Fruit fly (Drosophila melanogaster): ENCODE results near the gene CG31286.

The CG31286 gene

DNA sequence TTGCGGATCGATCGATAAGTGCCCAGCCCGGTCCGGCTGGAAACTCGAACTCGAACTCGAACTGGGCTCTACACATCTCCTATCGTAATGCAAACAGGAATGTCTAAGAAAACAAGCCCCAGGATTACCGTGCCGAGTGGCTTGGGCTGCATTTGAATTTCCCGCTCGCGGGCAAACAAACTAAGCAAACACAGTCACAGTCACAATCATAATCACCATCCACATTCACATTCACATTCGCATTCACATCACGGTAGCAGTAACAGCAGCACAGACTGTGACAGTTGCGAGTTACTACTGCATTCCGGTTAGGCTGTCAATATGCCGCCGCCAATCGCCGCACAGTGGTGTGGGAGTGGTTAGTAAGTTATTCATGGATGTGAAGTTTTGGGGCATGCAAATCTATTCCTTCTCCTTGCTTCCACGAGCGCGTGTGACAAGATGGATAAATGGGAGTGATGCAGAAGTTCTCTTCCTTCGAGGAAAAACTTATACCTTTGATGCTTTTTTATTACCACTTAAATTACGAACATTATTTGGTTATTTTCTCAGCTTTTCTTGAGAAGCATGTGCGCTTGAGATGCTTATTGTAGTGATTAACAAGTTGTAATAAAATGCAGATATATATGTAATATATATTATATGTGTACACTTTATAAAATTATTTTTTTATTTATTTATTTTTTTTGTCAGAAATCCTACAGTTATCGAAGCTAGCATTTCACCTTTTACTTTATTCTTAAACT, 23.5 kb downstream of the CG31286 start:
- no peak for TF ChIP-seq noc (tag; optimal IDR thresholded peaks at IDR 0.05)

DNA sequence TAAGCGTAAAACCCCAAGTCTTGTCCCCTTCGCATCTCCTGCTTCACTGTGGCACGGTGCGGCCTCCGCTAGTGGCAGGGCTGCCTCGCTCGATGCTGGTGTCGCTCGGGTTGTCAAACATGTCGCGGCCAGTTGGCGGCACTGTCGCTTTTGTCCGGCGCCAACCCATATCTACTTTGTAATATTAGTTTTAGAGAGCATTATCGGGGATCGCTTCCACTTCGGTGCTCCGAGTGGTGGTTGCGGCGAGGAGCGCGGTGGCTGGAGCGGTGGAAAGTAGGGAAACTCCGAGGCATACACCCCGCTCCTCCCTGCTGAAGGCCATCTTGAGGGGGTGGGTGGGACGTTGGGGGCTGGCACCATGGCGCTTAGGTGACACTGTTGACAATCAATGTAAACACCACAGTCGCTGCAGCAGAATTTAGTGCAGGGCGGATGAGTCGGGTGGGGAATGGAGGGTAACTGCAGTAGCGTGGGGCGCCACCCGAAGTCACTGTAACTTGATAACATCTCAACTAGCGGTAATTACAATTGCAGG, 24.2 kb downstream of the CG31286 start:
- no peak for TF ChIP-seq noc (tag; optimal IDR thresholded peaks at IDR 0.05)

DNA sequence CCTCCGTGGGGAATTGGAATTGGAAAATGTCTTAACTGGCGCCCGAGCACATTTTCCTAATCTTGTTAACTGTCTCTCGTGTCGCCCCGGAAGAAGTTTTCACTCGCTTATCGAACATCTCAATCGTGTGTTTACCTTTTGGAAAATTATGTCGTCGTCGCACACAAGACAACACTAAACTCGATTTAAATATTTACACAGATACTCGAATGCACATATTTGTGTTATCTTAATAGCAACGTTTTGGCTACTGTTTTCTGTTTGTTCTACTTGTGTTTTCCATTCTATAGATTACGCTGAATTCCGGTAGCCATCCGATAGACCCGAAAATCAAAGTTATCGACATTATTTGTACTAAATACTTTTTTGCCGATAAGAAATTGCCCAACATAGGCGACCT, 26.2 kb downstream of the CG31286 start:
- no peak for TF ChIP-seq noc (tag; optimal IDR thresholded peaks at IDR 0.05)

- TF ChIP-seq noc (tag; optimal IDR thresholded peaks at IDR 0.05), result no peak
Observed at dm6 chr3R:6668234-6668633, 27.2 kb downstream of the CG31286 start.

DNA sequence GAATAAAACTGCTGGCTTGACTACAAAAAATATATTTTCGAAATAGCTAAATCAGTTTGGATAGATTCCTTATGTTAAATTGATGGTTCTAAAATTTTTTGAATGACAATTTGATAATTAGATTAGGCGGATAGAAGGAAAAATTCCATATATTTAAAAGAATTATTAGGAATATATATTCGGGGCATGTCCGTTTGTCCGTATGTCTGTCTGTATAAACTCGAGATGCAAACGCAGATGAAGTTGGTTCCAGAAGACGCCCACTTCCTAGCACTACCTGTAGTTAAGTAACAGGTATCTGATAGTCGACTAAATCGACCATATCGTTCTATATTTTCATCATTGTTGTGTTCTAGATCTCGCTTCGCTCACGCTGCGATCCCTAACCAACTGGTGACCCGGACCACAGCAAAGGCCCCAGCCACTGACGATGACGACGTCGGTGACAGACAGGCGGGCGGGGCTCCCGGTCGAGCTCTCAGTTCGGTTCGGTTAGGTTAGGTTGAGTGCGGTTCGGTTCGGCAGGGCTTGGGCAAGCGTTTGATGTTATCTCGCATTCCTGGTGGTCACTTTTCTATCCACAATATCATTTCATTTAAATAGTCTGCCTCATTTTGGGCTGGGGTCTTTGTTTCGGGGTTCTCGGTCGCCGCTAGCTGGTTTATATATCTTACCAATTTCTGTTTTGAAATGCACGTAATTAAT, 31.4 kb downstream of the CG31286 start:
- TF ChIP-seq noc (tag; optimal IDR thresholded peaks at IDR 0.05), result no peak

dm6 chr3R:6674548-6674947, 33.5 kb downstream of the CG31286 start:
- TF ChIP-seq noc (tag; optimal IDR thresholded peaks at IDR 0.05), result no peak

DNA sequence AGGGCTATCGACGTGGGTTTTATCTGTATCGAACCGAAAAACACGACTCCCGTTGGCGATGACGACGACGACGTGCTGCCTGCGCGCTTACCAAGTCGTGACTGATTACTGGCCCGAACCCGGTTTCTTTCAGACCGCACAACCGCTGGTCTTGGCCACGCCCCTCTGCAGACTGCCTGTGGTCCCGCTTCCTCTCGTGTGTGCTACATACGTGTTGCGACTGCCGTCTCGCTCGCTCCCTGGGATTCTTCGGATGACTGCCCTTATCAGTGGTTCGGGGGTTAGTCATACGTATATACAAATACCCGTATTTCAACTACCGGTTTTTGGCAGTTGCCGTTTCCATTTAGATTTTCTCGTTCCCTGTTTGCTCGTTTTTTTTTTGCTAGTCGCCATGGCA, 37.4 kb downstream of the CG31286 start, which contains the start of gene lab:
Gene lab (minus strand): TSS at position 111 of the 400 bp plus-strand sequence.
- TF ChIP-seq noc (tag; optimal IDR thresholded peaks at IDR 0.05), result no peak

- TF ChIP-seq noc (tag; optimal IDR thresholded peaks at IDR 0.05), result no peak
Observed at dm6 chr3R:6683135-6683534, 42.1 kb downstream of the CG31286 start.

- no peak for TF ChIP-seq noc (tag; optimal IDR thresholded peaks at IDR 0.05)
Observed at dm6 chr3R:6683671-6684070, 42.6 kb downstream of the CG31286 start.

DNA sequence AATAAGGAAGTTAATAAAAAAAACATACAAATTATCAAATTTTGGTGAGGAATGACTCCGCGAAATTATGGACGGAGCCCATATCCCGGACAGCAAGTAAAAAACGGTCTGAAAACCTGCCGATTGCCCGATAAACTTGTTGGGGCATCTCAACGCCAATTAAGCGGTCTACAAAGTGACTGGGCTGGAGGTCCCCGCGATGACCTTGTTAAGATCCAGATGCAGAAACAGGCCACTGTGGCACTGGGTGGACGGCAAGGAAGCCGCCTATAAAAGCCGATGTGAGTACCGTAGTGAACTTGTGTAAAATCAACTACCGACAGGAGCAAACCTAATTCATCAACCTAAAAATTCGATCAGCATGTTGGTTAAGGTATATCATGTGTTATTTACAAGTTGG, 43.1 kb downstream of the CG31286 start, which contains the start of gene Edg84A:
Gene Edg84A (plus strand): TSS at position 301 of the 400 bp plus-strand sequence.
- TF ChIP-seq noc (tag; optimal IDR thresholded peaks at IDR 0.05), result no peak

DNA sequence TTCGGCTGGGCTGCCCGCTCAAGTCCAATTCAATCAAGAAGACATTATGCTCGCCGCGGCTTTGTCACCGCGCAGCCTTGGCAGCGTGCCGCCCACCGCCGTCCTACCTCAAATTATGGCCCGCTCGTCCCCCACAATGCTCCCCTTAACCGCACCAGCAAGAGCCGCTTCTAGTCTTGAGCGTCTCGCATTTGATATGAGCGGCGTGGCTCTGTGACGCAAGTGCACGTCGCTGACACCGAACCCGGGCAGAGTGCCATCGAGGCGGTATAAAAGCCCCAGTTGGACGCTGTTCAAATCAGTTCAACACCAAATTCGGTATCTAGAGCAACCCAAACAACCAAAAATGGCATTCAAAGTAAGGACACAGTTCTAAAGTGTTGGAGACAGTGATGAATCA, 45.4 kb downstream of the CG31286 start, which contains the start of gene Ccp84Ag:
Gene Ccp84Ag (plus strand): TSS at position 301 of the 400 bp plus-strand sequence.
- TF ChIP-seq noc (tag; optimal IDR thresholded peaks at IDR 0.05), result no peak

dm6 chr3R:6687219-6687618, 46.2 kb downstream of the CG31286 start:
- TF ChIP-seq noc (tag; optimal IDR thresholded peaks at IDR 0.05), result no peak

DNA sequence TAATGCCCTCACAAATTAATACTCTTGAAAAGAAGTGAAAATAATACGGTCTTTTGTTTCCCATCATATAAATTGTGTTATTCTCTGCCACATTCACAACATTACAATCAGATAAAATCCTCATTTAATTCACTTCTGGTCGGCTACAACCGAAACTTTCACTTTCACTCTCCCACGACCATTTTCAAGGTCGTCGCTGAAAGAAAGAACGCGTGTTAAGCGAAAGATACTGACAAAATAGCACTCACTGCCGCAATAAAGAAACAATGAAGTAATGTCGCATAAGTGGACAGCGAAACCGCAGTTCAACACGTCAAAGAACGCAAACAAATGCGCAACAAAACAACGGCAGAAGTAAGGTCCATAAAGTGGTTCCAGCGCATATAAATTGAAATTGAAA, 47.1 kb downstream of the CG31286 start:
- no peak for TF ChIP-seq noc (tag; optimal IDR thresholded peaks at IDR 0.05)

DNA sequence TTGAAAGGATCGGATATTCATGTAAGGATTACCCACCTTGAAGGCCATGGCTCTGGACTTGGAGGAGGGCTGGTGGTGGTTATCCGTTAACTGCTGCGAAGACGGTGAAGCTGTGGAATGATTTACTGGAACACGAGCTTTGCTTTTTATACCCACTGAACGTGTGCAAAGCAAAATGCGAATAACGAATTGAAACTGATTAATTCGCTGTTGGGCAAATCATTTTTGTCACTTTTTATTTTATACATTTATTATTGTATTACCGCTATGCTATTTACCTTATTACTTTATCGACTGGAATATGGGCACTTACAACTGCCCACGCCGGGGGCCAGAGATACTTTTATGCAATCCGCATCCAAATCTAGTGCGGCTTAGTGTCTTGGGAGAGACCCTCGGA, 49.1 kb downstream of the CG31286 start, which contains the start of gene Ccp84Af:
Gene Ccp84Af (minus strand): TSS at position 101 of the 400 bp plus-strand sequence.
- no peak for TF ChIP-seq noc (tag; optimal IDR thresholded peaks at IDR 0.05)

DNA sequence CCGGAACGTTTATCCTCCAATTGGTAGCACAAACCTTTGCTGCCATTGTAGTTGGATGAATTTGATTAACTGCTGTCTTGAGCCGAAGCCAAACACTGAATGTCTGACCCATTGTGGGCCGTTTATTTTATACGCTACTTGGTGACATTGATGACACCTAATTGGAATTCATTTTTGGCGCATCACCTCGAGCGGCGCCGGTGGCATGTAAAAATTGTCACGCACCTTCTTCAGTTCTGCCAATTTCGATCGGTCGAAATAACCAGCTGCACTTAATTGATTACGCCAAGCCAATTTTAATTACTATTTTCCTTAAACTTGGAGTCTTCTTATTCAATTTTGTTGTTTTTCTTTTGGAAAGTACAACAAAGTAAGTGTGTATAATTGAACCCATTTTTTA, 50.6 kb downstream of the CG31286 start, which contains the start of gene Ccp84Ae:
Gene Ccp84Ae (minus strand): TSS at position 101 of the 400 bp plus-strand sequence.
- TF ChIP-seq noc (tag; optimal IDR thresholded peaks at IDR 0.05), result no peak

DNA sequence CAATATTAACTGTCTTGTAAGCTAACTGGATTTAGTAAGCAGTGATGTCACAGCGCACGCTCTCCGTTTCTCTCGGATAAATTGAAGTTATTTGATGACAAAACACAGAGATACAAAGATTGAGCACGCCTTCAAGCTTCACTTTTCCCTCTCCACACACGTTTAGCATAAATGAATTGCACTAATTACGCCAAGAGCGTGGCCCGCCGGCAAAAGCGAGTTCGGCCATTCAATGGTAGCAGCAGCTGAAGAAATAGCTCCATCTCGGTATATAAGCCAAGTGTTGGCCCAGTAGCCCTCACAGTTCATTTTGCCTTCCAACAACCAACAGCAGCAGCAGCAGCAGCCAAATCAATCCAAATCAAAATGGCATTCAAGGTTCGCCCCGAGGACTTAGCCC, 51.4 kb downstream of the CG31286 start, which contains the start of gene Ccp84Ad:
Gene Ccp84Ad (plus strand): TSS at position 301 of the 400 bp plus-strand sequence.
- no peak for TF ChIP-seq noc (tag; optimal IDR thresholded peaks at IDR 0.05)

All from whole organism, larva.